Fruit fly (Drosophila melanogaster): Measurements from ENCODE around the gene CG42827.

DNA sequence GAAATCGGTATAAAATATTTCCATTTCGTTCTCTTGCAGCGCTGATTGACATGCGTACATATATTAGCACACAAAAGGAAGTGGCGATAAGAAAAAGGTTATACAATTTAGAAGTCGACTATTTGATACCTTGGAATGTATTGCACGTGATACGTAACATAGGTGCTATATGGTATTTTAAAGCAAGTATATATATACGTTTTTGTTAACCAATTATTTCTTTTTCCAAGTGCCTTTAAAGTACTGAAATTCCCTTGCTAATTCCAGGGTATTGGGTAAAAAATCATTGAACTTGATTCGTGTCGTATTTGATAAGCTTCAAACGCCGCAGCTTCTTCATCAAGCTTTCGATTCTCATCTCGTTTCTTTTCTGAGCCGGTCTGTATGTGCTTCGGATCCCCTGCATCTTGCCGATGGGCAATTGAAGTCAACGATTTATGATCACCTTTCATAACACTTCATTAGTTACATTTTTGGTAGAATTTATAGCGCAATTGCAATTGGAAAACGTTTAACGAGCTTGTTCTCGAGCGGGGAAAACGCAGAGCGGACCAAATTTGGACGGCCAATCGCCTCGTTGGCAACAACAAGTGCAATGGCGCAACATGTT is 9.1 kb upstream of the CG42827 start, which contains the start of gene CG4408:
- TF ChIP-seq rn (GFP tag; IDR thresholded peaks at IDR 0.05): peak; percentile 32; the same call in 1 of the 2 replicates
- TF ChIP-seq CG4496 (GFP tag; IDR thresholded peaks at IDR 0.05): peak; percentile 81
- TF ChIP-seq CG10348 (GFP tag; IDR thresholded peaks at IDR 0.05): no peak
- peak; percentile 80 for TF ChIP-seq EcR (GFP tag; optimal IDR thresholded peaks at IDR 0.05)
- TF ChIP-seq CG13204 (GFP tag; optimal IDR thresholded peaks at IDR 0.05): no peak
- TF ChIP-seq fd96Ca (GFP tag; IDR thresholded peaks at IDR 0.05): peak; percentile 59; the same call in 1 of the 3 replicates
- peak; percentile 74 for TF ChIP-seq CG15710 (tag; optimal IDR thresholded peaks at IDR 0.05)
- peak; percentile 81 for TF ChIP-seq CG14655 (GFP tag; optimal IDR thresholded peaks at IDR 0.05)

All from whole organism, pupa.